Worm (Caenorhabditis elegans) whole organism, mixed stage, embryonic: ENCODE data around the gene rsp-5.

Source experiments
- blmp-1 ChIP-seq: fragments of 150-350 bp; optimal IDR thresholded peaks from 2 replicates; lab custom pipeline; 2014; ENCODE audit warnings: missing biosample characterization, missing genetic modification characterization
- ceh-83 ChIP-seq: fragments of 200-800 bp; sonication (Bioruptor generic); optimal IDR thresholded peaks from 2 replicates; lab custom pipeline; 2018; ENCODE audit warnings: mild to moderate bottlenecking, missing genetic modification characterization, missing compliant biosample characterization
- elt-1 ChIP-seq: sonication (generic microtip); optimal IDR thresholded peaks from 2 replicates; lab custom pipeline; 2017; ENCODE audit warnings: missing genetic modification characterization, mild to moderate bottlenecking, missing compliant biosample characterization, antibody characterized with exemption, moderate library complexity, borderline replicate concordance; ENCODE audit not compliant: insufficient read depth
- lin-13 ChIP-seq: fragments of 150-350 bp; optimal IDR thresholded peaks from 2 replicates; lab custom pipeline; 2014; ENCODE audit warnings: missing biosample characterization, missing genetic modification characterization
- lsy-2 ChIP-seq: fragments of 150-350 bp; optimal IDR thresholded peaks from 2 replicates; lab custom pipeline; 2014; ENCODE audit warnings: missing biosample characterization, missing genetic modification characterization
- mab-5 ChIP-seq: fragments of 150-350 bp; optimal IDR thresholded peaks from 2 replicates; lab custom pipeline; 2014; ENCODE audit warnings: missing biosample characterization, missing genetic modification characterization
- nhr-12 ChIP-seq: fragments of 150-350 bp; optimal IDR thresholded peaks from 2 replicates; lab custom pipeline; 2014; ENCODE audit warnings: missing biosample characterization, missing genetic modification characterization
- nhr-28 ChIP-seq: fragments of 150-350 bp; optimal IDR thresholded peaks from 2 replicates; lab custom pipeline; 2014; ENCODE audit warnings: missing biosample characterization, missing genetic modification characterization
- nhr-76 ChIP-seq: sonication (generic microtip); optimal IDR thresholded peaks from 2 replicates; lab custom pipeline; 2017; ENCODE audit warnings: missing biosample characterization, missing genetic modification characterization
- snpc-4 ChIP-seq: fragments of 150-350 bp; optimal IDR thresholded peaks from 2 replicates; lab custom pipeline; 2014; ENCODE audit warnings: missing biosample characterization, missing genetic modification characterization
- unc-62 ChIP-seq: fragments of 150-350 bp; optimal IDR thresholded peaks from 2 replicates; lab custom pipeline; 2014; ENCODE audit warnings: missing biosample characterization, missing genetic modification reagents, missing genetic modification characterization

ce11 chrII:6469340-6469739 is 20.6 kb upstream of the rsp-5 start:
- TF ChIP-seq ceh-83 (GFP tag; lab: Kevin White, UChicago) = no peak
- TF ChIP-seq mab-5 = no peak
- TF ChIP-seq lin-13 (tag; lab: Kevin White, UChicago) = no peak
- no peak for TF ChIP-seq snpc-4 (tag; lab: Kevin White, UChicago)
- no peak for TF ChIP-seq nhr-76 (tag; lab: Kevin White, UChicago)
- no peak for TF ChIP-seq blmp-1 (tag; lab: Kevin White, UChicago)
- TF ChIP-seq nhr-28 (tag; lab: Kevin White, UChicago) = no peak
- TF ChIP-seq nhr-12 (tag; lab: Kevin White, UChicago) = no peak
- TF ChIP-seq unc-62 (GFP tag; lab: Kevin White, UChicago) = no peak
- no peak for TF ChIP-seq lsy-2 (tag; lab: Kevin White, UChicago)
- no peak for TF ChIP-seq elt-1 (tag; lab: Kevin White, UChicago)
